Worm (Caenorhabditis elegans): ENCODE results near the gene txt-6.

The txt-6 gene

ce11 chrV:4626344-4626743 lies 19.6 kb upstream of the txt-6 start:
- TF ChIP-seq nhr-21 (tag; optimal IDR thresholded peaks at IDR 0.05) (no peak), zag-1 (tag; optimal IDR thresholded peaks at IDR 0.05) (no peak), peb-1 (tag; optimal IDR thresholded peaks at IDR 0.05) (no peak), mab-5 (tag; optimal IDR thresholded peaks at IDR 0.05) (no peak), F13H6.1 (tag; optimal IDR thresholded peaks at IDR 0.05) (no peak), gmeb-1 (tag; optimal IDR thresholded peaks at IDR 0.05) (no peak), fos-1 (tag; optimal IDR thresholded peaks at IDR 0.05) (no peak), unc-55 (GFP tag; optimal IDR thresholded peaks at IDR 0.05) (no peak), ZK546.5 (tag; optimal IDR thresholded peaks at IDR 0.05) (no peak), C34F6.9 (tag; optimal IDR thresholded peaks at IDR 0.05) (no peak), sma-3 (GFP tag; optimal IDR thresholded peaks at IDR 0.05) (no peak), blmp-1 (tag; optimal IDR thresholded peaks at IDR 0.05; ENCODE audit: insufficient read depth) (no peak), sem-4 (tag; optimal IDR thresholded peaks at IDR 0.05) (no peak)

ce11 chrV:4624717-4625116 lies 18.0 kb upstream of the txt-6 start:
- TF ChIP-seq unc-62 (GFP tag; optimal IDR thresholded peaks at IDR 0.05): no peak
- no peak for TF ChIP-seq nhr-25 (tag; optimal IDR thresholded peaks at IDR 0.05)
- TF ChIP-seq nhr-12 (tag; optimal IDR thresholded peaks at IDR 0.05): no peak
- TF ChIP-seq unc-55 (GFP tag; optimal IDR thresholded peaks at IDR 0.05): no peak
- no peak for TF ChIP-seq lin-13 (GFP tag; optimal IDR thresholded peaks at IDR 0.05)
- TF ChIP-seq nhr-11 (tag; optimal IDR thresholded peaks at IDR 0.05): no peak
- no peak for TF ChIP-seq nhr-237 (tag; optimal IDR thresholded peaks at IDR 0.05)
- TF ChIP-seq egl-27 (tag; optimal IDR thresholded peaks at IDR 0.05): no peak
- TF ChIP-seq mab-5 (tag; optimal IDR thresholded peaks at IDR 0.05): no peak

- no peak for TF ChIP-seq ztf-11 (tag; optimal IDR thresholded peaks at IDR 0.05)
- no peak for TF ChIP-seq nhr-10 (tag; optimal IDR thresholded peaks at IDR 0.05)
- no peak for TF ChIP-seq C34F6.9 (tag; optimal IDR thresholded peaks at IDR 0.05)
- TF ChIP-seq snpc-4 (tag; optimal IDR thresholded peaks at IDR 0.05): no peak
- no peak for TF ChIP-seq sma-3 (GFP tag; optimal IDR thresholded peaks at IDR 0.05)
- no peak for TF ChIP-seq ama-1 (optimal IDR thresholded peaks at IDR 0.05)
- TF ChIP-seq crh-2 (tag; optimal IDR thresholded peaks at IDR 0.05): no peak
- no peak for TF ChIP-seq nhr-6 (tag; optimal IDR thresholded peaks at IDR 0.05)
- TF ChIP-seq sem-4 (tag; optimal IDR thresholded peaks at IDR 0.05): no peak
- TF ChIP-seq R02D3.7 (tag; optimal IDR thresholded peaks at IDR 0.05): no peak
Measured at ce11 chrV:4623535-4623934, 16.8 kb upstream of the txt-6 start.

ce11 chrV:4617260-4617659 lies 10.5 kb upstream of the txt-6 start, which contains the start of gene sumv-2:
sumv-2 (plus strand) TSS chrV:4617560.
- TF ChIP-seq ceh-82 (tag; optimal IDR thresholded peaks at IDR 0.05) (no peak), nhr-10 (tag; optimal IDR thresholded peaks at IDR 0.05) (no peak), sma-9 (GFP tag; optimal IDR thresholded peaks at IDR 0.05) (no peak), sma-9 (tag; optimal IDR thresholded peaks at IDR 0.05) (no peak), mab-5 (tag; optimal IDR thresholded peaks at IDR 0.05) (no peak), sem-4 (tag; optimal IDR thresholded peaks at IDR 0.05) (no peak), nhr-77 (tag; optimal IDR thresholded peaks at IDR 0.05) (no peak), aly-2 (tag; optimal IDR thresholded peaks at IDR 0.05) (no peak), lin-11 (tag; optimal IDR thresholded peaks at IDR 0.05) (no peak), nhr-129 (tag; optimal IDR thresholded peaks at IDR 0.05) (no peak), C34F6.9 (tag; optimal IDR thresholded peaks at IDR 0.05) (no peak), ztf-11 (tag; optimal IDR thresholded peaks at IDR 0.05) (no peak), F13H6.1 (tag; optimal IDR thresholded peaks at IDR 0.05) (no peak)

ce11 chrV:4615802-4616201 lies 9.1 kb upstream of the txt-6 start, which contains the start of the genes Y61A9LA.10 and F54D11.4:
Y61A9LA.10 (minus strand) TSS chrV:4615817.
F54D11.4 (plus strand) TSS chrV:4616151.
- TF ChIP-seq nhr-25 (tag; optimal IDR thresholded peaks at IDR 0.05): peak; percentile 62
- no peak for TF ChIP-seq nhr-237 (tag; optimal IDR thresholded peaks at IDR 0.05)
- no peak for TF ChIP-seq R02D3.7 (tag; optimal IDR thresholded peaks at IDR 0.05)
- no peak for TF ChIP-seq dmd-4 (tag; optimal IDR thresholded peaks at IDR 0.05)
- TF ChIP-seq gmeb-1 (tag; optimal IDR thresholded peaks at IDR 0.05): peak; percentile 71
- TF ChIP-seq snpc-4 (tag; optimal IDR thresholded peaks at IDR 0.05): no peak
- no peak for TF ChIP-seq zag-1 (tag; optimal IDR thresholded peaks at IDR 0.05)
- TF ChIP-seq ZK546.5 (tag; optimal IDR thresholded peaks at IDR 0.05): no peak
- peak; percentile 67 to 83 for TF ChIP-seq lsy-2 (tag; optimal IDR thresholded peaks at IDR 0.05)
- no peak for TF ChIP-seq nhr-6 (tag; optimal IDR thresholded peaks at IDR 0.05)
- peak; percentile 29 for TF ChIP-seq lin-13 (GFP tag; optimal IDR thresholded peaks at IDR 0.05)
- TF ChIP-seq mbf-1 (tag; optimal IDR thresholded peaks at IDR 0.05): no peak
- TF ChIP-seq mab-5 (tag; optimal IDR thresholded peaks at IDR 0.05): no peak
- no peak for TF ChIP-seq nhr-21 (tag; optimal IDR thresholded peaks at IDR 0.05)
- peak; percentile 64 for TF ChIP-seq unc-55 (GFP tag; optimal IDR thresholded peaks at IDR 0.05)
- TF ChIP-seq ztf-11 (tag; optimal IDR thresholded peaks at IDR 0.05): no peak
- TF ChIP-seq sma-9 (GFP tag; optimal IDR thresholded peaks at IDR 0.05): no peak
- no peak for TF ChIP-seq sma-9 (tag; optimal IDR thresholded peaks at IDR 0.05)
- TF ChIP-seq sem-4 (tag; optimal IDR thresholded peaks at IDR 0.05): peak; percentile 2
- TF ChIP-seq unc-39 (tag; optimal IDR thresholded peaks at IDR 0.05): no peak
- TF ChIP-seq crh-2 (tag; optimal IDR thresholded peaks at IDR 0.05): peak; percentile 53
- no peak for TF ChIP-seq ceh-82 (tag; optimal IDR thresholded peaks at IDR 0.05)
- no peak for TF ChIP-seq unc-62 (GFP tag; optimal IDR thresholded peaks at IDR 0.05)
- TF ChIP-seq nhr-23 (tag; optimal IDR thresholded peaks at IDR 0.05): no peak
- TF ChIP-seq F13H6.1 (tag; optimal IDR thresholded peaks at IDR 0.05): peak; percentile 36
- peak; percentile 81 for TF ChIP-seq C34F6.9 (tag; optimal IDR thresholded peaks at IDR 0.05)
- TF ChIP-seq nhr-11 (tag; optimal IDR thresholded peaks at IDR 0.05): no peak
- no peak for TF ChIP-seq blmp-1 (tag; optimal IDR thresholded peaks at IDR 0.05; ENCODE audit: insufficient read depth)
- TF ChIP-seq nhr-77 (tag; optimal IDR thresholded peaks at IDR 0.05): peak; percentile 22
- no peak for TF ChIP-seq skn-1 (tag; optimal IDR thresholded peaks at IDR 0.05)
- peak; percentile 20 for TF ChIP-seq fos-1 (tag; optimal IDR thresholded peaks at IDR 0.05)
- TF ChIP-seq egl-27 (tag; optimal IDR thresholded peaks at IDR 0.05): peak; percentile 37
- no peak for TF ChIP-seq ztf-4 (tag; optimal IDR thresholded peaks at IDR 0.05)
- TF ChIP-seq mdl-1 (tag; optimal IDR thresholded peaks at IDR 0.05): no peak
- peak; percentile 41 for TF ChIP-seq lin-11 (tag; optimal IDR thresholded peaks at IDR 0.05)

All from whole organism, L2 larva.